ENCODE assay signal across 4 worm cellular contexts in the genomic region with DNA sequence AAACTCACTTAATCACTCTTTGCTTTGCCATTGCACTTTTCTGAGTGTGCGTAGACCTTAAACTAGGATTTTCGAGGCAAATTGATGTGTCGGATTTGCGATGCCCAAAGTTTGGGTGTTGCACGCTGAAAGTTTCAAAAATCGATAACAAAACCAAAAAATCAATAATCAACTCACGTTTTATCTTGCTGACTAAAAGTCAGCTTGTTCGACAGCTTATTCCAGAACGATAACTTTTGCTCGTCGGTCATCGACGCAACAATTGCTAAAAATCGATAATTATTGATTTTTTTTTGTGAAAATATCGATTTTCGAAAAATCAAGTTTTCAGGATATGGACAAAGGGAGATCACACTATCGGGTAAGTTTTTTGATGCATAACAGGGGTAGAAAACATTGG.
A peak's percentile ranks its signal among the peaks of the same experiment; 100 is the strongest.
TF ChIP-seq lines count a peak whose summit lies in the region.

No protein-coding gene starts in this region.

TF ChIP-seq in whole organism, L3 larva, 47 proteins besides CTCF, POLR2A, EP300 and RAD21:
- TF ChIP-seq elt-3 (tag; optimal IDR thresholded peaks at IDR 0.05; lab: Kevin White, UChicago): no peak
- no peak for TF ChIP-seq snpc-4 (tag; optimal IDR thresholded peaks at IDR 0.05; lab: Kevin White, UChicago)
- no peak for TF ChIP-seq lsy-12 (tag; optimal IDR thresholded peaks at IDR 0.05; lab: Kevin White, UChicago)
- peak; percentile 75 for TF ChIP-seq ceh-28 (tag; optimal IDR thresholded peaks at IDR 0.05; lab: Kevin White, UChicago)
TF ChIP-seq in whole organism, L3 larva: peak in this region for 1.

TF ChIP-seq in whole organism, L4 larva, 104 proteins besides CTCF, POLR2A, EP300 and RAD21:
- TF ChIP-seq nhr-111 (GFP tag; optimal IDR thresholded peaks at IDR 0.05; lab: Kevin White, UChicago): no peak
- TF ChIP-seq ceh-28 (tag; optimal IDR thresholded peaks at IDR 0.05; lab: Kevin White, UChicago): peak; percentile 94
- no peak for TF ChIP-seq gei-8 (GFP tag; optimal IDR thresholded peaks at IDR 0.05; lab: Kevin White, UChicago)
- no peak for TF ChIP-seq zip-2 (tag; optimal IDR thresholded peaks at IDR 0.05; lab: Kevin White, UChicago)
- TF ChIP-seq madf-9 (GFP tag; conservative IDR thresholded peaks at IDR 0.05; lab: Robert Waterston, UW): no peak
- TF ChIP-seq hmg-1.1 (GFP tag; IDR thresholded peaks at IDR 0.05; lab: Robert Waterston, UW): no peak
- TF ChIP-seq ces-1 (GFP tag; optimal IDR thresholded peaks at IDR 0.05; lab: Kevin White, UChicago): no peak
- TF ChIP-seq Y5F2A.4 (GFP tag; optimal IDR thresholded peaks at IDR 0.05; lab: Kevin White, UChicago): no peak

TF ChIP-seq in whole organism, late embryonic, 69 proteins besides CTCF, POLR2A, EP300 and RAD21:
- no peak for TF ChIP-seq unc-42 (tag; optimal IDR thresholded peaks at IDR 0.05; lab: Kevin White, UChicago)
- TF ChIP-seq ceh-48 (tag; optimal IDR thresholded peaks at IDR 0.05; lab: Kevin White, UChicago): peak; percentile 19

TF ChIP-seq in whole organism, midembryonic, 9 proteins besides CTCF, POLR2A, EP300 and RAD21:
- TF ChIP-seq ztf-23 (GFP tag; IDR thresholded peaks at IDR 0.05; lab: Robert Waterston, UW) (no peak), T22C8.4 (GFP tag; IDR thresholded peaks at IDR 0.05; lab: Robert Waterston, UW) (peak; percentile 72)
